Worm (Caenorhabditis elegans) whole organism, L1 larva: ENCODE data around the gene dgk-5.
A peak's percentile ranks its signal among the peaks of the same experiment; 100 is the strongest.

Experiments used
- C16A3.4 ChIP-seq: fragments of 150-350 bp; optimal IDR thresholded peaks from 2 replicates; lab custom pipeline; 2014; ENCODE audit warnings: missing biosample characterization, missing genetic modification characterization
- F16B12.6 ChIP-seq: fragments of 150-350 bp; optimal IDR thresholded peaks from 2 replicates; lab custom pipeline; 2014; ENCODE audit warnings: missing biosample characterization, missing genetic modification characterization
- aha-1 ChIP-seq: fragments of 150-350 bp; optimal IDR thresholded peaks from 2 replicates; lab custom pipeline; 2014; ENCODE audit warnings: missing biosample characterization, missing genetic modification characterization
- blmp-1 ChIP-seq: fragments of 150-350 bp; optimal IDR thresholded peaks from 2 replicates; lab custom pipeline; 2014; ENCODE audit warnings: missing biosample characterization, missing genetic modification characterization
- dpl-1 ChIP-seq, 3 experiments: fragments of 150-350 bp in 2 of 3; sonication (generic microtip) in 1 of 3; optimal IDR thresholded peaks; 2 replicates each; lab custom pipeline; 2014 to 2017; ENCODE audit warnings: missing biosample characterization in 3 of 3, missing genetic modification characterization in 3 of 3, missing genetic modification reagents in 3 of 3
- egl-27 ChIP-seq, 2 experiments: fragments of 150-350 bp in 1 of 2; sonication (generic microtip); optimal IDR thresholded peaks; 3 replicates each; lab custom pipeline; 2017 to 2018; ENCODE audit warnings: missing biosample characterization in 2 of 2, missing genetic modification characterization in 2 of 2, missing genetic modification reagents in 2 of 2
- elt-2 ChIP-seq: sonication (generic microtip); optimal IDR thresholded peaks from 2 replicates; lab custom pipeline; 2016; ENCODE audit warnings: missing genetic modification characterization, mild to moderate bottlenecking, inconsistent platforms, missing compliant biosample characterization, missing genetic modification reagents
- elt-3 ChIP-seq, 6 experiments: fragments of 150-350 bp in 1 of 6; sonication (generic microtip); optimal IDR thresholded peaks; 2 replicates each; lab custom pipeline; 2017 to 2018; ENCODE audit warnings: missing biosample characterization in 6 of 6, missing genetic modification characterization in 6 of 6, inconsistent platforms in 1 of 6
- fkh-10 ChIP-seq: sonication (generic microtip); optimal IDR thresholded peaks from 2 replicates; lab custom pipeline; 2017; ENCODE audit warnings: missing biosample characterization, missing genetic modification reagents, missing genetic modification characterization
- fkh-8 ChIP-seq: sonication (generic microtip); optimal IDR thresholded peaks from 2 replicates; lab custom pipeline; 2016; ENCODE audit warnings: mild to moderate bottlenecking, missing genetic modification characterization, missing compliant biosample characterization
- fos-1 ChIP-seq: fragments of 150-350 bp; optimal IDR thresholded peaks from 2 replicates; lab custom pipeline; 2014; ENCODE audit warnings: missing biosample characterization, missing genetic modification characterization
- grh-1 ChIP-seq: fragments of 200-800 bp; sonication (Bioruptor generic); IDR thresholded peaks from 2 replicates; pipeline ENCODE4 v1.3.6; 2022; ENCODE audit warnings: missing genetic modification reagents, missing genetic modification characterization, missing compliant biosample characterization
- hlh-17 ChIP-seq: fragments of 200-800 bp; sonication (Bioruptor generic); optimal IDR thresholded peaks from 2 replicates; lab custom pipeline; 2018; ENCODE audit warnings: missing genetic modification characterization, mild to moderate bottlenecking, missing compliant biosample characterization, moderate library complexity, borderline replicate concordance
- hpl-2 ChIP-seq: fragments of 150-350 bp; optimal IDR thresholded peaks from 2 replicates; lab custom pipeline; 2014; ENCODE audit warnings: missing biosample characterization, missing genetic modification reagents, missing genetic modification characterization
- isw-1 ChIP-seq: fragments of 200-800 bp; sonication (Bioruptor generic); IDR thresholded peaks from 2 replicates; pipeline ENCODE4 v1.3.6; 2022; ENCODE audit warnings: missing genetic modification characterization, missing compliant biosample characterization
- jun-1 ChIP-seq: fragments of 150-350 bp; optimal IDR thresholded peaks from 2 replicates; lab custom pipeline; 2014; ENCODE audit warnings: missing biosample characterization, missing genetic modification reagents, missing genetic modification characterization
- lin-13 ChIP-seq: fragments of 150-350 bp; optimal IDR thresholded peaks from 2 replicates; lab custom pipeline; 2014; ENCODE audit warnings: missing biosample characterization, missing genetic modification reagents, missing genetic modification characterization
- lin-35 ChIP-seq, 2 experiments: fragments of 150-350 bp; optimal IDR thresholded peaks; 2 replicates each; lab custom pipeline; 2014; ENCODE audit warnings: missing biosample characterization in 2 of 2, missing genetic modification characterization in 2 of 2, missing genetic modification reagents in 2 of 2
- lsy-2 ChIP-seq, 2 experiments: fragments of 150-350 bp; optimal IDR thresholded peaks; 2 replicates each; lab custom pipeline; 2014; ENCODE audit warnings: missing biosample characterization in 2 of 2, missing genetic modification characterization in 2 of 2
- mdl-1 ChIP-seq, 2 experiments: fragments of 150-350 bp; optimal IDR thresholded peaks; 2 replicates each; lab custom pipeline; 2014 to 2017; ENCODE audit warnings: missing biosample characterization in 2 of 2, missing genetic modification characterization in 2 of 2, inconsistent platforms in 1 of 2
- mep-1 ChIP-seq: fragments of 150-350 bp; optimal IDR thresholded peaks from 2 replicates; lab custom pipeline; 2014; ENCODE audit warnings: missing biosample characterization, missing genetic modification characterization
- nhr-11 ChIP-seq: fragments of 150-350 bp; optimal IDR thresholded peaks from 2 replicates; lab custom pipeline; 2014; ENCODE audit warnings: missing biosample characterization, missing genetic modification characterization
- nhr-12 ChIP-seq: sonication (generic microtip); optimal IDR thresholded peaks from 2 replicates; lab custom pipeline; 2017; ENCODE audit warnings: missing biosample characterization, missing genetic modification characterization
- nhr-20 ChIP-seq: sonication (generic microtip); optimal IDR thresholded peaks from 2 replicates; lab custom pipeline; 2016; ENCODE audit warnings: mild to moderate bottlenecking, missing genetic modification characterization, missing compliant biosample characterization
- nhr-237 ChIP-seq: fragments of 150-350 bp; optimal IDR thresholded peaks from 2 replicates; lab custom pipeline; 2014; ENCODE audit warnings: missing biosample characterization, missing genetic modification characterization
- nhr-28 ChIP-seq: fragments of 150-350 bp; optimal IDR thresholded peaks from 2 replicates; lab custom pipeline; 2014; ENCODE audit warnings: missing biosample characterization, missing genetic modification characterization
- nhr-47 ChIP-seq: sonication (generic microtip); optimal IDR thresholded peaks from 2 replicates; lab custom pipeline; 2016; ENCODE audit warnings: mild to moderate bottlenecking, missing genetic modification characterization, moderate library complexity, missing compliant biosample characterization
- nhr-71 ChIP-seq: sonication (generic microtip); optimal IDR thresholded peaks from 2 replicates; lab custom pipeline; 2016; ENCODE audit warnings: mild to moderate bottlenecking, missing genetic modification characterization, moderate library complexity, missing compliant biosample characterization
- nhr-76 ChIP-seq: sonication (generic microtip); optimal IDR thresholded peaks from 2 replicates; lab custom pipeline; 2017; ENCODE audit warnings: missing biosample characterization, missing genetic modification characterization
- nhr-84 ChIP-seq: sonication (generic microtip); optimal IDR thresholded peaks from 2 replicates; lab custom pipeline; 2017; ENCODE audit warnings: missing biosample characterization, missing genetic modification characterization
- pag-3 ChIP-seq: sonication (generic microtip); optimal IDR thresholded peaks from 2 replicates; lab custom pipeline; 2017; ENCODE audit warnings: missing genetic modification characterization, mild to moderate bottlenecking, missing compliant biosample characterization, antibody characterized with exemption, borderline replicate concordance; ENCODE audit not compliant: insufficient read depth
- skn-1 ChIP-seq: fragments of 150-350 bp; optimal IDR thresholded peaks from 2 replicates; lab custom pipeline; 2014; ENCODE audit warnings: missing biosample characterization, missing genetic modification characterization
- snpc-4 ChIP-seq: fragments of 150-350 bp; optimal IDR thresholded peaks from 2 replicates; lab custom pipeline; 2014; ENCODE audit warnings: missing biosample characterization, missing genetic modification characterization
- snu-23 ChIP-seq: sonication (generic microtip); optimal IDR thresholded peaks from 2 replicates; lab custom pipeline; 2016; ENCODE audit warnings: missing genetic modification characterization, missing compliant biosample characterization
- unc-130 ChIP-seq: fragments of 150-350 bp; optimal IDR thresholded peaks from 2 replicates; lab custom pipeline; 2017; ENCODE audit warnings: missing biosample characterization, missing genetic modification characterization, inconsistent platforms
- unc-30 ChIP-seq: sonication (generic microtip); optimal IDR thresholded peaks from 2 replicates; lab custom pipeline; 2017; ENCODE audit warnings: missing biosample characterization, missing genetic modification characterization
- unc-62 ChIP-seq: fragments of 150-350 bp; optimal IDR thresholded peaks from 2 replicates; lab custom pipeline; 2014; ENCODE audit warnings: missing biosample characterization, missing genetic modification reagents, missing genetic modification characterization
- unc-86 ChIP-seq: sonication (generic microtip); optimal IDR thresholded peaks from 2 replicates; lab custom pipeline; 2016; ENCODE audit warnings: missing genetic modification characterization, missing compliant biosample characterization
- vab-15 ChIP-seq: sonication (generic microtip); optimal IDR thresholded peaks from 2 replicates; lab custom pipeline; 2017; ENCODE audit warnings: missing genotype, mild to moderate bottlenecking, missing genetic modification characterization, missing compliant biosample characterization
- ztf-4 ChIP-seq: fragments of 150-350 bp; optimal IDR thresholded peaks from 2 replicates; lab custom pipeline; 2014; ENCODE audit warnings: missing biosample characterization, missing genetic modification characterization

dgk-5 gene

ce11 chrII:6448189-6448588 is 22.7 kb downstream of the dgk-5 start (continued):
- TF ChIP-seq unc-62 (no peak), C16A3.4 (tag; lab: Kevin White, UChicago) (no peak), jun-1 (tag; lab: Kevin White, UChicago) (no peak), hlh-17 (GFP tag; lab: Kevin White, UChicago) (no peak), nhr-11 (tag; lab: Kevin White, UChicago) (no peak), lin-35 (GFP tag; optimal IDR thresholded peaks at IDR 0.05; lab: Kevin White, UChicago) (peak in 1 of 2 experiments; percentile 33), grh-1 (GFP tag; lab: Robert Waterston, UW) (0 out of 2 replicates have a peak, but pooled peaks have one; percentile 6), egl-27 (tag; optimal IDR thresholded peaks at IDR 0.05; lab: Kevin White, UChicago) (no peak), vab-15 (tag; lab: Kevin White, UChicago) (no peak), elt-2 (tag; lab: Kevin White, UChicago) (no peak), nhr-47 (tag; lab: Kevin White, UChicago) (no peak), fos-1 (no peak), F16B12.6 (no peak), fkh-8 (tag; lab: Kevin White, UChicago) (no peak), snu-23 (GFP tag; lab: Kevin White, UChicago) (peak; percentile 7), dpl-1 (GFP tag; optimal IDR thresholded peaks at IDR 0.05; lab: Kevin White, UChicago) (no peak), nhr-84 (no peak), elt-3 (tag; optimal IDR thresholded peaks at IDR 0.05; lab: Kevin White, UChicago) (peak in 2 of 6 experiments; percentile 43 to 75), nhr-237 (no peak), lin-13 (no peak), ztf-4 (no peak), unc-130 (tag; lab: Kevin White, UChicago) (no peak), hpl-2 (GFP tag; lab: Kevin White, UChicago) (no peak), aha-1 (tag; lab: Kevin White, UChicago) (no peak), nhr-12 (tag; lab: Kevin White, UChicago) (no peak)

DNA sequence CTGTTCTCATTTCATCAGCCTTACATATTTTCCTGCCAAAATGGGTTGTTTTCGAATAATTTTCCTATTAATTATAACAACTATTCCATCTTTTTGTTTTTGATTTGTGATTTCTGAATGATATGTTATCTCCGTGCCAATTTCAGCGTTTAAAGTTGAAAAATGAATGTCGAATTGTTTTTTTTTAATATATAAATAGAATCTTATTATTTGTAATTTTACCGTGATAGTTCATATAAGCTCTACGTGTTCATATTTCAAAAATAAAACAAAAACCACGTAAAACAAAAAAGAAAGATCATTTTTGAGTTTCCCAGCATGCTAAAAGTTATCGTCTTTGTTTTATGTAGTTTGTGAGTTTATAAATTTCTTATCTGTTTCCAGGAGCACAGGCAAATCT is 27.2 kb downstream of the dgk-5 start, which contains the start of gene K06A1.2:
TSS of gene K06A1.2 (plus strand) at position 301 of the 400 bp plus-strand sequence.
- no peak for TF ChIP-seq nhr-76 (tag; lab: Kevin White, UChicago)
- no peak for TF ChIP-seq mdl-1 (tag; optimal IDR thresholded peaks at IDR 0.05; lab: Kevin White, UChicago)
- TF ChIP-seq unc-30: no peak
- no peak for TF ChIP-seq mep-1 (tag; lab: Kevin White, UChicago)
- TF ChIP-seq isw-1 (GFP tag; lab: Robert Waterston, UW): no peak
- TF ChIP-seq snpc-4 (tag; lab: Kevin White, UChicago): no peak
- TF ChIP-seq pag-3: no peak
- no peak for TF ChIP-seq lsy-2 (tag; optimal IDR thresholded peaks at IDR 0.05; lab: Kevin White, UChicago)
- no peak for TF ChIP-seq egl-27 (tag; optimal IDR thresholded peaks at IDR 0.05; lab: Kevin White, UChicago)

- TF ChIP-seq C16A3.4 (tag; lab: Kevin White, UChicago) (no peak), nhr-71 (no peak), nhr-237 (no peak), elt-3 (tag; optimal IDR thresholded peaks at IDR 0.05; lab: Kevin White, UChicago) (no peak), nhr-28 (tag; lab: Kevin White, UChicago) (no peak), blmp-1 (no peak), unc-62 (no peak), elt-2 (tag; lab: Kevin White, UChicago) (no peak), fkh-10 (GFP tag; lab: Kevin White, UChicago) (no peak), skn-1 (tag; lab: Kevin White, UChicago) (no peak), unc-86 (tag; lab: Kevin White, UChicago) (no peak), nhr-47 (tag; lab: Kevin White, UChicago) (no peak), nhr-20 (tag; lab: Kevin White, UChicago) (no peak), nhr-12 (tag; lab: Kevin White, UChicago) (no peak)
Observed at ce11 chrII:6441128-6441527, 29.8 kb downstream of the dgk-5 start, which contains the start of gene cutl-16. Gene cutl-16 (plus strand): TSS chrII:6441428.
